Worm (Caenorhabditis elegans) whole organism, late embryonic: ENCODE data around the gene Y49E10.10.
"Not testable (repeated sequence)": the region's sequence is repeated elsewhere in the genome, so short reads cannot be mapped to it uniquely, and the experiment has no call there.

Experiments used
- K02D7.2 ChIP-seq: sonication (generic microtip); optimal IDR thresholded peaks from 2 replicates; lab custom pipeline; 2017; ENCODE audit warnings: mild to moderate bottlenecking, missing genetic modification characterization, missing compliant biosample characterization
- ama-1 ChIP-seq: fragments of 150-350 bp; optimal IDR thresholded peaks from 2 replicates; lab custom pipeline; 2014
- dve-1 ChIP-seq: sonication (generic microtip); optimal IDR thresholded peaks from 2 replicates; lab custom pipeline; 2017; ENCODE audit warnings: antibody characterized with exemption, mild to moderate bottlenecking, missing genetic modification characterization, missing compliant biosample characterization
- elt-2 ChIP-seq: sonication (generic microtip); optimal IDR thresholded peaks from 2 replicates; lab custom pipeline; 2016; ENCODE audit warnings: missing genetic modification reagents, missing genetic modification characterization, missing compliant biosample characterization
- hlh-30 ChIP-seq: sonication (generic microtip); optimal IDR thresholded peaks from 2 replicates; lab custom pipeline; 2017; ENCODE audit warnings: antibody characterized with exemption, missing genetic modification characterization, missing compliant biosample characterization; ENCODE audit not compliant: insufficient read depth
- lim-6 ChIP-seq: sonication (generic microtip); optimal IDR thresholded peaks from 2 replicates; lab custom pipeline; 2016; ENCODE audit warnings: missing genetic modification characterization, missing compliant biosample characterization
- pag-3 ChIP-seq: sonication (generic microtip); optimal IDR thresholded peaks from 2 replicates; lab custom pipeline; 2016; ENCODE audit warnings: missing compliant biosample characterization, missing genetic modification characterization, borderline replicate concordance
- ref-2 ChIP-seq: sonication (generic microtip); optimal IDR thresholded peaks from 2 replicates; lab custom pipeline; 2016; ENCODE audit warnings: missing genetic modification characterization, missing compliant biosample characterization
- sdc-2 ChIP-seq: sonication (generic microtip); optimal IDR thresholded peaks from 2 replicates; lab custom pipeline; 2016; ENCODE audit warnings: missing genotype, missing genetic modification characterization, missing compliant biosample characterization
- tbx-2 ChIP-seq: sonication (generic microtip); optimal IDR thresholded peaks from 2 replicates; lab custom pipeline; 2016; ENCODE audit warnings: missing genetic modification characterization, missing compliant biosample characterization

DNA sequence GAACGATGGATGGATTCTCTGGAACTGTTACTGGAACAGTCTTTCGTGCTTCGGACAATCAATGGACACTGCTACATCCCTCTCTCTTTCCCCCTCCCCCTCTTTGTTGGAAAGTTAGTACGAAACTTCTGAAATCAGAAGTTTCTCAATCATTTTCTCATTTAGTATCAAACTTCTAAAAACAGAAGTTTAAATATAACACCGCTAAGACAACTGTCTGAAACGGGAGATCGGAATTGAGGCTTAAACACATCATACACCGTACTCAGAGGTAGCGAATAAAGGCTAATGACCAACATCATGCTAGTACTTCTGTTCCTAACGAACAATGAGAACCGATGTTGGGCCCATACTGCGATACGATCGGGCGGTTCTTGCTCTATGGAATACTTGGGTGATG is 8.7 kb upstream of the Y49E10.10 start, which contains the start of gene Y49E10.30:
- TF ChIP-seq elt-2 (tag; lab: Kevin White, UChicago); ref-2; tbx-2 (tag; lab: Kevin White, UChicago); pag-3 (tag; lab: Kevin White, UChicago); sdc-2 (tag; lab: Kevin White, UChicago); lim-6 (tag; lab: Kevin White, UChicago); dve-1 (tag; lab: Kevin White, UChicago); hlh-30 (tag; lab: Kevin White, UChicago); ama-1 (lab: Kevin White, UChicago); K02D7.2: not testable (repeated sequence)
